Worm (Caenorhabditis elegans) whole organism, young adult: ENCODE measurements around the gene anmt-2.
A peak's percentile ranks its signal among the peaks of the same experiment; 100 is the strongest.

Experiments
- C06A6.2 ChIP-seq: fragments of 200-800 bp; sonication (Bioruptor generic); conservative IDR thresholded peaks from 2 replicates; pipeline ENCODE4 v1.3.6; 2022; ENCODE audit warnings: missing genetic modification characterization, missing compliant biosample characterization
- F23B12.7 ChIP-seq: sonication (generic microtip); optimal IDR thresholded peaks from 2 replicates; lab custom pipeline; 2017; ENCODE audit warnings: missing genetic modification characterization, mild to moderate bottlenecking, missing compliant biosample characterization, antibody characterized with exemption, moderate library complexity; ENCODE audit not compliant: insufficient read depth
- F49E8.2 ChIP-seq: sonication (generic microtip); optimal IDR thresholded peaks from 3 replicates; lab custom pipeline; 2017; ENCODE audit warnings: missing genetic modification characterization, mild to moderate bottlenecking, missing compliant biosample characterization, antibody characterized with exemption, moderate library complexity; ENCODE audit not compliant: insufficient read depth
- F57A8.1 ChIP-seq: fragments of 200-800 bp; sonication (Bioruptor generic); optimal IDR thresholded peaks from 2 replicates; lab custom pipeline; 2018; ENCODE audit warnings: mild to moderate bottlenecking, missing genetic modification characterization, moderate library complexity, missing compliant biosample characterization
- F57C9.4 ChIP-seq: sonication (generic microtip); optimal IDR thresholded peaks from 2 replicates; lab custom pipeline; 2017; ENCODE audit warnings: mild to moderate bottlenecking, missing genetic modification characterization, missing compliant biosample characterization
- K11D2.4 ChIP-seq: fragments of 200-800 bp; sonication (Bioruptor generic); IDR thresholded peaks from 2 replicates; pipeline ENCODE4 v1.3.6; 2022; ENCODE audit warnings: missing genetic modification reagents, missing genetic modification characterization, missing compliant biosample characterization
- T07F8.4 ChIP-seq: sonication (generic microtip); optimal IDR thresholded peaks from 2 replicates; lab custom pipeline; 2016; ENCODE audit warnings: mild to moderate bottlenecking, missing genetic modification characterization, moderate library complexity, missing compliant biosample characterization
- Y56A3A.18 ChIP-seq: fragments of 200-800 bp; sonication (Bioruptor generic); IDR thresholded peaks from 2 replicates; pipeline ENCODE4 v1.3.6; 2022; ENCODE audit warnings: missing genetic modification reagents, missing genetic modification characterization, missing compliant biosample characterization
- Y95B8A.8 ChIP-seq: fragments of 200-800 bp; sonication (Bioruptor generic); IDR thresholded peaks from 2 replicates; pipeline ENCODE4 v1.3.6; 2022; ENCODE audit warnings: missing genetic modification reagents, missing genetic modification characterization, missing compliant biosample characterization
- athp-1 ChIP-seq: sonication (generic microtip); optimal IDR thresholded peaks from 2 replicates; lab custom pipeline; 2017; ENCODE audit warnings: mild to moderate bottlenecking, missing genetic modification characterization, missing compliant biosample characterization
- attf-5 ChIP-seq: fragments of 200-800 bp; sonication (Bioruptor generic); optimal IDR thresholded peaks from 2 replicates; lab custom pipeline; 2018; ENCODE audit warnings: mild to moderate bottlenecking, missing genetic modification characterization, missing compliant biosample characterization
- cebp-1 ChIP-seq, 2 experiments: fragments of 200-800 bp in 1 of 2; sonication (Bioruptor generic) in 1 of 2; sonication (generic microtip) in 1 of 2; IDR thresholded peaks in 1 of 2; optimal IDR thresholded peaks in 1 of 2; 2 replicates each; pipeline versions ENCODE4 v1.3.6 to Lab custom; 2017 to 2022; ENCODE audit warnings: missing compliant biosample characterization in 2 of 2, missing genetic modification characterization in 2 of 2, mild to moderate bottlenecking in 1 of 2, missing genetic modification reagents in 1 of 2, moderate library complexity in 1 of 2
- cebp-2 ChIP-seq: fragments of 200-800 bp; sonication (Bioruptor generic); IDR thresholded peaks from 2 replicates; pipeline ENCODE4 v1.3.6; 2022; ENCODE audit warnings: missing genetic modification characterization, missing compliant biosample characterization
- ceh-79 ChIP-seq: sonication (generic microtip); optimal IDR thresholded peaks from 2 replicates; lab custom pipeline; 2017; ENCODE audit warnings: mild to moderate bottlenecking, missing genetic modification characterization, missing compliant biosample characterization
- dox-1 ChIP-seq: fragments of 200-800 bp; sonication (Bioruptor generic); IDR thresholded peaks from 2 replicates; pipeline ENCODE4 v1.3.6; 2022; ENCODE audit warnings: missing genetic modification reagents, missing genetic modification characterization, missing compliant biosample characterization
- dpff-1 ChIP-seq: sonication (generic microtip); optimal IDR thresholded peaks from 2 replicates; lab custom pipeline; 2017; ENCODE audit warnings: mild to moderate bottlenecking, missing genetic modification characterization, missing compliant biosample characterization
- egl-44 ChIP-seq: fragments of 200-800 bp; sonication (Bioruptor generic); IDR thresholded peaks from 2 replicates; pipeline ENCODE4 v1.3.6; 2022; ENCODE audit warnings: missing genetic modification reagents, missing genetic modification characterization, missing compliant biosample characterization
- egrh-3 ChIP-seq: fragments of 200-800 bp; sonication (Bioruptor generic); IDR thresholded peaks from 2 replicates; pipeline ENCODE4 v1.3.6; 2022; ENCODE audit warnings: missing genetic modification reagents, missing genetic modification characterization, missing compliant biosample characterization
- ekl-4 ChIP-seq: fragments of 200-800 bp; sonication (Bioruptor generic); IDR thresholded peaks from 2 replicates; pipeline ENCODE4 v1.3.6; 2022; ENCODE audit warnings: missing genetic modification reagents, missing genetic modification characterization, missing compliant biosample characterization
- gei-17 ChIP-seq: fragments of 200-800 bp; sonication (Bioruptor generic); optimal IDR thresholded peaks from 2 replicates; lab custom pipeline; 2018; ENCODE audit warnings: mild to moderate bottlenecking, missing genetic modification characterization, missing compliant biosample characterization
- hlh-26 ChIP-seq: fragments of 200-800 bp; sonication (Bioruptor generic); conservative IDR thresholded peaks from 2 replicates; pipeline ENCODE4 v1.3.6; 2022; ENCODE audit warnings: missing genetic modification reagents, missing genetic modification characterization, missing compliant biosample characterization
- hmg-1.2 ChIP-seq: fragments of 200-800 bp; sonication (Bioruptor generic); IDR thresholded peaks from 2 replicates; pipeline ENCODE4 v1.3.6; 2022; ENCODE audit warnings: missing genetic modification reagents, missing genetic modification characterization, missing compliant biosample characterization
- hrde-1 ChIP-seq: sonication (generic microtip); optimal IDR thresholded peaks from 2 replicates; lab custom pipeline; 2016; ENCODE audit warnings: missing genetic modification characterization, mild to moderate bottlenecking, missing compliant biosample characterization, moderate library complexity, missing genotype, missing genetic modification reagents, borderline replicate concordance
- lag-1 ChIP-seq: fragments of 200-800 bp; sonication (Bioruptor generic); IDR thresholded peaks from 2 replicates; pipeline ENCODE4 v1.3.6; 2022; ENCODE audit warnings: missing genetic modification reagents, missing genetic modification characterization, missing compliant biosample characterization
- let-526 ChIP-seq: fragments of 200-800 bp; sonication (Bioruptor generic); IDR thresholded peaks from 2 replicates; pipeline ENCODE4 v1.3.6; 2022; ENCODE audit warnings: missing genetic modification reagents, missing genetic modification characterization, missing compliant biosample characterization
- let-607 ChIP-seq, 2 experiments: fragments of 200-800 bp in 1 of 2; sonication (Bioruptor generic) in 1 of 2; sonication (generic microtip) in 1 of 2; optimal IDR thresholded peaks; 2 replicates each; lab custom pipeline; 2016 to 2018; ENCODE audit warnings: mild to moderate bottlenecking in 2 of 2, missing compliant biosample characterization in 2 of 2, missing genetic modification characterization in 2 of 2, moderate library complexity in 2 of 2, missing genotype in 1 of 2
- lin-40 ChIP-seq: sonication (generic microtip); optimal IDR thresholded peaks from 2 replicates; lab custom pipeline; 2016; ENCODE audit warnings: missing genetic modification characterization, mild to moderate bottlenecking, missing compliant biosample characterization, missing genotype, missing genetic modification reagents
- lin-54 ChIP-seq: fragments of 200-800 bp; sonication (Bioruptor generic); optimal IDR thresholded peaks from 2 replicates; lab custom pipeline; 2018; ENCODE audit warnings: mild to moderate bottlenecking, missing genetic modification characterization, missing compliant biosample characterization
- lsl-1 ChIP-seq: fragments of 200-800 bp; sonication (Bioruptor generic); optimal IDR thresholded peaks from 2 replicates; lab custom pipeline; 2018; ENCODE audit warnings: mild to moderate bottlenecking, missing genetic modification characterization, moderate library complexity, missing compliant biosample characterization
- madf-8 ChIP-seq: fragments of 200-800 bp; sonication (Bioruptor generic); conservative IDR thresholded peaks from 2 replicates; pipeline ENCODE4 v1.3.6; 2022; ENCODE audit warnings: missing genetic modification reagents, missing genetic modification characterization, missing compliant biosample characterization
- nfya-1 ChIP-seq: sonication (generic microtip); optimal IDR thresholded peaks from 2 replicates; lab custom pipeline; 2017; ENCODE audit warnings: antibody characterized with exemption, missing compliant biosample characterization, missing genetic modification characterization, borderline replicate concordance; ENCODE audit not compliant: insufficient read depth
- nfyb-1 ChIP-seq: fragments of 200-800 bp; sonication (Bioruptor generic); IDR thresholded peaks from 2 replicates; pipeline ENCODE4 v1.3.6; 2022; ENCODE audit warnings: missing genetic modification reagents, missing genetic modification characterization, missing compliant biosample characterization
- nhr-179 ChIP-seq: sonication (generic microtip); optimal IDR thresholded peaks from 2 replicates; lab custom pipeline; 2016; ENCODE audit warnings: mild to moderate bottlenecking, missing genetic modification characterization, missing compliant biosample characterization
- nhr-80 ChIP-seq: sonication (generic microtip); optimal IDR thresholded peaks from 2 replicates; lab custom pipeline; 2016; ENCODE audit warnings: missing genetic modification characterization, missing compliant biosample characterization
- nhr-90 ChIP-seq: sonication (generic microtip); optimal IDR thresholded peaks from 2 replicates; lab custom pipeline; 2016; ENCODE audit warnings: missing genotype, mild to moderate bottlenecking, missing genetic modification characterization, missing compliant biosample characterization
- rcor-1 ChIP-seq: fragments of 200-800 bp; sonication (Bioruptor generic); IDR thresholded peaks from 2 replicates; pipeline ENCODE4 v1.3.6; 2022; ENCODE audit warnings: missing genetic modification reagents, missing genetic modification characterization, missing compliant biosample characterization
- sdz-38 ChIP-seq: sonication (generic microtip); optimal IDR thresholded peaks from 2 replicates; lab custom pipeline; 2016; ENCODE audit warnings: missing genotype, missing genetic modification characterization, missing compliant biosample characterization
- snpc-1.3 ChIP-seq: sonication (generic microtip); optimal IDR thresholded peaks from 2 replicates; lab custom pipeline; 2017; ENCODE audit warnings: missing genetic modification characterization, mild to moderate bottlenecking, missing compliant biosample characterization, antibody characterized with exemption, moderate library complexity, missing genotype, missing genetic modification reagents; ENCODE audit not compliant: insufficient read depth
- somi-1 ChIP-seq: fragments of 200-800 bp; sonication (Bioruptor generic); optimal IDR thresholded peaks from 2 replicates; lab custom pipeline; 2018; ENCODE audit warnings: mild to moderate bottlenecking, missing genetic modification characterization, missing compliant biosample characterization
- unc-62 ChIP-seq: fragments of 150-350 bp; optimal IDR thresholded peaks from 2 replicates; lab custom pipeline; 2014; ENCODE audit warnings: missing biosample characterization, missing genetic modification reagents, missing genetic modification characterization
- zfh-2 ChIP-seq: fragments of 200-800 bp; sonication (Bioruptor generic); conservative IDR thresholded peaks from 2 replicates; pipeline ENCODE4 v1.3.6; 2022; ENCODE audit warnings: missing genetic modification reagents, missing genetic modification characterization, missing compliant biosample characterization
- ztf-22 ChIP-seq: fragments of 200-800 bp; sonication (Bioruptor generic); optimal IDR thresholded peaks from 2 replicates; lab custom pipeline; 2018; ENCODE audit warnings: mild to moderate bottlenecking, missing genetic modification characterization, moderate library complexity, missing compliant biosample characterization
- ztf-3 ChIP-seq: fragments of 200-800 bp; sonication (Bioruptor generic); optimal IDR thresholded peaks from 2 replicates; lab custom pipeline; 2018; ENCODE audit warnings: mild to moderate bottlenecking, missing genetic modification characterization, missing compliant biosample characterization

Gene anmt-2

ce11 chrIII:6139328-6139727, 18.2 kb downstream of the anmt-2 start:
- TF ChIP-seq zfh-2 (GFP tag; lab: Robert Waterston, UW) (peak; percentile 20; the same call in 1 of the 2 replicates), C06A6.2 (no peak), cebp-2 (no peak)
- TF ChIP-seq, all 124 proteins: peak for 1

- TF ChIP-seq egrh-3 (GFP tag; lab: Robert Waterston, UW) (peak; percentile 56; the same call in 1 of the 2 replicates), sdz-38 (tag; lab: Kevin White, UChicago) (no peak), F23B12.7 (tag; lab: Kevin White, UChicago) (no peak), somi-1 (GFP tag; lab: Kevin White, UChicago) (peak; percentile 40), zfh-2 (GFP tag; lab: Robert Waterston, UW) (peak; percentile 90), F57A8.1 (GFP tag; lab: Kevin White, UChicago) (no peak), dox-1 (GFP tag; lab: Robert Waterston, UW) (peak; percentile 29; the same call in 1 of the 2 replicates), cebp-1 (GFP tag; IDR thresholded peaks at IDR 0.05; lab: Robert Waterston, UW) (no peak), cebp-1 (tag; optimal IDR thresholded peaks at IDR 0.05; lab: Kevin White, UChicago) (no peak)
These were observed 19.1 kb downstream of the anmt-2 start for ce11 chrIII:6138457-6138856.

- TF ChIP-seq athp-1 (tag; lab: Kevin White, UChicago) (no peak), nfyb-1 (GFP tag; lab: Robert Waterston, UW) (peak; percentile 61; the same call in 1 of the 2 replicates), let-607 (tag; optimal IDR thresholded peaks at IDR 0.05; lab: Kevin White, UChicago) (no peak), ztf-3 (GFP tag; lab: Kevin White, UChicago) (no peak), ztf-22 (GFP tag; lab: Kevin White, UChicago) (no peak), lag-1 (no peak), nhr-179 (tag; lab: Kevin White, UChicago) (no peak), egrh-3 (GFP tag; lab: Robert Waterston, UW) (no peak), unc-62 (GFP tag; lab: Kevin White, UChicago) (no peak), madf-8 (GFP tag; lab: Robert Waterston, UW) (no peak), F57A8.1 (GFP tag; lab: Kevin White, UChicago) (no peak), lin-40 (peak; percentile 46), gei-17 (GFP tag; lab: Kevin White, UChicago) (no peak), snpc-1.3 (tag; lab: Kevin White, UChicago) (no peak), ceh-79 (no peak), zfh-2 (GFP tag; lab: Robert Waterston, UW) (peak; percentile 92), nhr-90 (no peak), F57C9.4 (tag; lab: Kevin White, UChicago) (no peak), ekl-4 (no peak), hmg-1.2 (peak; percentile 40; the same call in 1 of the 2 replicates), hlh-26 (GFP tag; lab: Robert Waterston, UW) (no peak), nfya-1 (no peak), nhr-80 (tag; lab: Kevin White, UChicago) (no peak), T07F8.4 (no peak), K11D2.4 (GFP tag; lab: Robert Waterston, UW) (no peak), dpff-1 (tag; lab: Kevin White, UChicago) (no peak), F49E8.2 (tag; lab: Kevin White, UChicago) (no peak), Y56A3A.18 (GFP tag; lab: Robert Waterston, UW) (no peak), lin-54 (GFP tag; lab: Kevin White, UChicago) (no peak), let-526 (GFP tag; lab: Robert Waterston, UW) (no peak), Y95B8A.8 (GFP tag; lab: Robert Waterston, UW) (no peak), lsl-1 (no peak), rcor-1 (no peak), hrde-1 (no peak), attf-5 (GFP tag; lab: Kevin White, UChicago) (no peak), egl-44 (GFP tag; lab: Robert Waterston, UW) (no peak)
These were observed 20.1 kb downstream of the anmt-2 start for ce11 chrIII:6137431-6137830.
